Worm (Caenorhabditis elegans) whole organism, late embryonic: ENCODE results near the gene K07F5.6.

Experiments used
- dve-1 ChIP-seq: sonication (generic microtip); optimal IDR thresholded peaks from 2 replicates; lab custom pipeline; 2017; ENCODE audit warnings: antibody characterized with exemption, mild to moderate bottlenecking, missing genetic modification characterization, missing compliant biosample characterization
- unc-42 ChIP-seq: sonication (generic microtip); optimal IDR thresholded peaks from 2 replicates; lab custom pipeline; 2016; ENCODE audit warnings: missing genotype, missing genetic modification characterization, missing compliant biosample characterization

DNA sequence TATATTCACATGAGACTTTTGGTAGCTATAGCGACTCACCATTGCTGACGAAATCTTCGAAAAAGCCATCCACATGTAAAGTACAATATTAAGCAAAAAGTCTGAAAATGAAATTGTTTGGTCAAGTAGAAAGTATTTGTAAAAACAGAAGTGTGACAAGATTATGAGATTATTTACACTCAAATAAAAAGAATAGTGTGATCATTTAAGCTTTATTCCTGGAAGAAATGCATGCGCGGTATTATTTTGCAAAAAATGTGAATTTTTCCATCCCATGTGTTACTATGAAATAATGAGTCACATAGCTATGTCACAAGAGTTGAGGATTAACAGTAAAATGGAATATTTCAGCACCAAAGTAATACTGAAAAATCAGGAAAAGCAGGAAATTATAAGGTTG, 35.8 kb downstream of the K07F5.6 start, which contains the start of gene dct-15:
- TF ChIP-seq dve-1 (tag; lab: Kevin White, UChicago) (no peak), unc-42 (no peak)
